Worm (Caenorhabditis elegans) whole organism, L4 larva: ENCODE results near the gene K05D4.9.
A peak's percentile ranks its signal among the peaks of the same experiment; 100 is the strongest.

Source experiments
- F44E2.7 ChIP-seq: fragments of 200-800 bp; sonication (Bioruptor generic); IDR thresholded peaks from 2 replicates; pipeline ENCODE4 v2.1.2; 2022; ENCODE audit warnings: missing genetic modification characterization, missing compliant biosample characterization
- F49E8.2 ChIP-seq: sonication (generic microtip); optimal IDR thresholded peaks from 2 replicates; lab custom pipeline; 2016; ENCODE audit warnings: missing compliant biosample characterization, mild to moderate bottlenecking, missing genetic modification characterization, borderline replicate concordance
- T20F7.1 ChIP-seq: fragments of 200-800 bp; sonication (Bioruptor generic); optimal IDR thresholded peaks from 2 replicates; lab custom pipeline; 2018; ENCODE audit warnings: mild to moderate bottlenecking, missing genetic modification characterization, missing compliant biosample characterization
- Y5F2A.4 ChIP-seq: fragments of 200-800 bp; sonication (Bioruptor generic); optimal IDR thresholded peaks from 2 replicates; lab custom pipeline; 2018; ENCODE audit warnings: mild to moderate bottlenecking, missing genetic modification characterization, missing compliant biosample characterization
- ceh-20 ChIP-seq: fragments of 200-800 bp; sonication (Bioruptor generic); IDR thresholded peaks from 2 replicates; pipeline ENCODE4 v1.3.6; 2022; ENCODE audit warnings: missing genetic modification reagents, missing genetic modification characterization, missing compliant biosample characterization
- ceh-28 ChIP-seq: fragments of 150-350 bp; optimal IDR thresholded peaks from 2 replicates; lab custom pipeline; 2014; ENCODE audit warnings: missing biosample characterization, missing genetic modification reagents, missing genetic modification characterization
- daf-16 ChIP-seq, 3 experiments: sonication (generic microtip); optimal IDR thresholded peaks; 2 replicates each; lab custom pipeline; 2016 to 2017; ENCODE audit warnings: missing genetic modification characterization in 3 of 3, missing genetic modification reagents in 3 of 3, mild to moderate bottlenecking in 2 of 3, missing compliant biosample characterization in 2 of 3, missing biosample characterization in 1 of 3, moderate library complexity in 1 of 3
- daf-19 ChIP-seq: fragments of 200-800 bp; sonication (Bioruptor generic); conservative IDR thresholded peaks from 2 replicates; pipeline ENCODE4 v1.3.6; 2022; ENCODE audit warnings: missing genetic modification characterization, missing compliant biosample characterization
- dve-1 ChIP-seq: sonication (generic microtip); optimal IDR thresholded peaks from 2 replicates; lab custom pipeline; 2017; ENCODE audit warnings: antibody characterized with exemption, mild to moderate bottlenecking, missing genetic modification characterization, missing compliant biosample characterization; ENCODE audit not compliant: insufficient read depth
- egl-43 ChIP-seq: fragments of 200-800 bp; sonication (Bioruptor generic); IDR thresholded peaks from 2 replicates; pipeline ENCODE4 v1.3.6; 2022; ENCODE audit warnings: missing genetic modification reagents, missing genetic modification characterization, missing compliant biosample characterization
- lin-1 ChIP-seq: fragments of 200-800 bp; sonication (Bioruptor generic); IDR thresholded peaks from 2 replicates; pipeline ENCODE4 v1.3.6; 2022; ENCODE audit warnings: missing genetic modification reagents, missing genetic modification characterization, missing compliant biosample characterization
- lin-29 ChIP-seq: fragments of 200-800 bp; sonication (Bioruptor generic); IDR thresholded peaks from 2 replicates; pipeline ENCODE4 v1.3.6; 2022; ENCODE audit warnings: missing genetic modification reagents, missing genetic modification characterization, missing compliant biosample characterization
- lsy-2 ChIP-seq, 2 experiments: fragments of 150-350 bp in 1 of 2; sonication (generic microtip) in 1 of 2; optimal IDR thresholded peaks; 2 replicates each; lab custom pipeline; 2014 to 2017; ENCODE audit warnings: missing biosample characterization in 2 of 2, missing genetic modification characterization in 2 of 2
- mep-1 ChIP-seq: fragments of 150-350 bp; sonication (generic microtip); optimal IDR thresholded peaks from 3 replicates; lab custom pipeline; 2014; ENCODE audit warnings: missing biosample characterization, missing genetic modification characterization
- mes-2 ChIP-seq: sonication (generic microtip); optimal IDR thresholded peaks from 2 replicates; lab custom pipeline; 2016; ENCODE audit warnings: missing genotype, mild to moderate bottlenecking, missing genetic modification characterization, missing compliant biosample characterization; ENCODE audit not compliant: poor library complexity, severe bottlenecking
- nhr-28 ChIP-seq: fragments of 150-350 bp; optimal IDR thresholded peaks from 2 replicates; lab custom pipeline; 2014; ENCODE audit warnings: missing biosample characterization, missing genetic modification characterization
- nhr-42 ChIP-seq: fragments of 200-800 bp; sonication (Bioruptor generic); IDR thresholded peaks from 2 replicates; pipeline ENCODE4 v1.3.6; 2022; ENCODE audit warnings: missing genetic modification characterization, missing compliant biosample characterization
- nhr-6 ChIP-seq: fragments of 150-350 bp; optimal IDR thresholded peaks from 2 replicates; lab custom pipeline; 2014; ENCODE audit warnings: missing biosample characterization, missing genetic modification characterization
- nhr-77 ChIP-seq: fragments of 150-350 bp; optimal IDR thresholded peaks from 2 replicates; lab custom pipeline; 2014; ENCODE audit warnings: missing biosample characterization, missing genetic modification characterization
- pqm-1 ChIP-seq: sonication (generic microtip); optimal IDR thresholded peaks from 2 replicates; lab custom pipeline; 2017; ENCODE audit warnings: missing biosample characterization, missing genetic modification characterization
- rbr-2 ChIP-seq: sonication (generic microtip); optimal IDR thresholded peaks from 2 replicates; lab custom pipeline; 2016; ENCODE audit warnings: missing genotype, missing genetic modification characterization, missing compliant biosample characterization
- unc-130 ChIP-seq: sonication (generic microtip); optimal IDR thresholded peaks from 2 replicates; lab custom pipeline; 2016; ENCODE audit warnings: missing genetic modification reagents, missing genetic modification characterization, missing compliant biosample characterization
- unc-62 ChIP-seq, 3 experiments: fragments of 150-350 bp in 1 of 3; sonication (generic microtip); optimal IDR thresholded peaks in 2 of 3; peaks in 1 of 3; 1 replicate in 1 of 3; 2 replicates in 2 of 3; lab custom pipeline; 2014 to 2017; ENCODE audit warnings: missing biosample characterization in 3 of 3, missing genetic modification characterization in 3 of 3, missing genetic modification reagents in 3 of 3, missing genotype in 1 of 3
- zip-2 ChIP-seq: fragments of 150-350 bp; optimal IDR thresholded peaks from 2 replicates; lab custom pipeline; 2014; ENCODE audit warnings: missing biosample characterization, missing genetic modification characterization
- ztf-11 ChIP-seq: fragments of 150-350 bp; optimal IDR thresholded peaks from 2 replicates; lab custom pipeline; 2014; ENCODE audit warnings: missing biosample characterization, missing genetic modification characterization

The K05D4.9 gene

DNA sequence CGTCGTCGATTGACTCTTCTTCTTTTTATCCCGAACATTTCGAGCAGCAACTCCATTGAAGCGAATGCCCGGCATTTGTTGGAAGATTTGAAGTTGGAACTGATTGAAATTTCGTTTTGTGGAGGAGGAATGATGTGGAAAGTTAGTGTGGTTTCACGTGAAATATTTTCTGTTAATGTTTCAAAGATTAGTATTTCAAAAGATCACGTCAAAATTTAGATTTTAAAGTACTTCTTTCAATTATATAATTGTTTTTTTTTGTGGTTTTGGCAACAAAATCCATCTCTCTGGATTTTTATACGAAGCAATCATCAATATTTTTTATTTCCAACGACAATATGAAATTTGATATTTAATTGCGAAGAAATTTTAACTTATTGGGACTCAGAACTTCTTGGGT, 34.6 kb downstream of the K05D4.9 start, which contains the start of gene F44G3.7:
F44G3.7 (minus strand) TSS at position 101 of the 400 bp plus-strand sequence.
- TF ChIP-seq daf-16 (GFP tag; optimal IDR thresholded peaks at IDR 0.05; lab: Kevin White, UChicago) (no peak), daf-16 (tag; optimal IDR thresholded peaks at IDR 0.05; lab: Kevin White, UChicago) (no peak), ztf-11 (tag; lab: Kevin White, UChicago) (no peak), ceh-20 (GFP tag; lab: Robert Waterston, UW) (no peak), lin-29 (GFP tag; lab: Robert Waterston, UW) (no peak), nhr-6 (tag; lab: Kevin White, UChicago) (no peak), F44E2.7 (GFP tag; lab: Robert Waterston, UW) (no peak), nhr-42 (no peak), unc-130 (GFP tag; lab: Kevin White, UChicago) (no peak), T20F7.1 (GFP tag; lab: Kevin White, UChicago) (no peak), nhr-77 (tag; lab: Kevin White, UChicago) (no peak), zip-2 (tag; lab: Kevin White, UChicago) (no peak), rbr-2 (tag; lab: Kevin White, UChicago) (no peak), pqm-1 (tag; lab: Kevin White, UChicago) (no peak), mes-2 (tag; lab: Kevin White, UChicago) (no peak), lin-1 (no peak), daf-19 (no peak), F49E8.2 (tag; lab: Kevin White, UChicago) (no peak)

DNA sequence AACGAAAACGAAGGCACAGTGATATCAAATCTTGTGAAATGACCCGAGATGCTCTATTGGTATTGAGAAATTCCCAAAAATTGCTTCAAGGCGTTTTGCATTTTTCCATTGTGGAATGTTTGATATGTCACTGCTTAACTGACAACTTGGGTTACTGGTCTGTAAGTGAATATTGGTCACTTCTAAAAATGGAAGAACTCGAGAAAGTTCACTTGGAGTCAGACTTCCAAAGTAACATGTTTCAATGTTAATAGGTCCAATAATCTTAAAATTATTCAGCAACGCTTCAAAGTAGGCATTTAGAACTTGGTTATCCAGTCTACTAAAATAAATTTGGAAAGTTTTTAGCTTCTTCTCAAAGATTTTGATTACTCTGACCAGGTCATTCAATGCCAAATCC, 38.9 kb downstream of the K05D4.9 start, which contains the start of gene fbxa-144:
fbxa-144 (minus strand) TSS at position 101 of the 400 bp plus-strand sequence.
- TF ChIP-seq F49E8.2 (tag; lab: Kevin White, UChicago) = no peak
- no peak for TF ChIP-seq lsy-2 (tag; optimal IDR thresholded peaks at IDR 0.05; lab: Kevin White, UChicago)

DNA sequence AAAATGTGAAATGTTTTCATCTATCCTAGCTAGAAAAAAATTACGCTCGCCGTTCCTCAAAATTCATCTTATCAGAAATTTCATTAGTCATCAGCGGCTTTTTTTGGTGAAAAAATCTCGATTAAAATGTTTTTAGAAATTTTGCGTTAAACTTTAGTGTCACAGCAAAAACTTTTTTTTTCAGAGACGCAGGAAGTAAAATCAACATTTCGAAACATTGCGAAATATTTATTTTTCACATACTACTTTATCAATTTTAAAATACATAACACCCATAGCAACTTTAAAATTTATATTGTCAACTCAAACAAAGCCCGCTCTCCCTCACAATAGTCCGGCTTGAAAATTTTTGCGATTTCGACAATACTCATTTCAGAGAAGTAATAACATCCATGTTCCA, 39.4 kb downstream of the K05D4.9 start:
- TF ChIP-seq unc-62 (GFP tag; optimal IDR thresholded peaks at IDR 0.05 in 1 of 2; lab: Kevin White, UChicago) (peak in 1 of 2 experiments; percentile 7), unc-62 (tag; optimal IDR thresholded peaks at IDR 0.05; lab: Kevin White, UChicago) (no peak), ceh-28 (tag; lab: Kevin White, UChicago) (no peak)
- TF ChIP-seq, all 104 proteins: peak for 1

DNA sequence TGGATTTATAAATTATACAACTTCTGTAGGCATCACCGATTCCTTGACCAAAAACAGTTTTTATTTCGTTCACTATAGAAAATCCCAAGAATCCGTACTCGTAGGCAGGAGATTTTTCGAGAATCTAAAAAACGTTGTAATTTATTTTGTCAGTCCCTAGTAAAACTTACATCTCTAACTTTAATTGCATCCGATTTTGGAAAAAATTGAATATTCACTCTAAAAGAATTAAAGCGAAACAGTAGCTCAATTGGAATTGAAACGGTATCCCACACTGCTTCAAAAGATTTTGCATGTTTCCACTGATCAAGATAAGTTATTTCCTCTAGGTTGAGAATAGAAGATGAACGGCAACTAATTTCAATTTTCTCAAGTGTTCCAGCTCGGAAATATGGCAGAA, 40.4 kb downstream of the K05D4.9 start, which contains the start of gene fbxa-142:
fbxa-142 (minus strand) TSS at position 101 of the 400 bp plus-strand sequence.
- TF ChIP-seq unc-62 (GFP tag; optimal IDR thresholded peaks at IDR 0.05 in 1 of 2; lab: Kevin White, UChicago) = peak in 1 of 2 experiments; percentile 27
- TF ChIP-seq unc-62 (tag; optimal IDR thresholded peaks at IDR 0.05; lab: Kevin White, UChicago) = no peak
- TF ChIP-seq rbr-2 (tag; lab: Kevin White, UChicago) = no peak

DNA sequence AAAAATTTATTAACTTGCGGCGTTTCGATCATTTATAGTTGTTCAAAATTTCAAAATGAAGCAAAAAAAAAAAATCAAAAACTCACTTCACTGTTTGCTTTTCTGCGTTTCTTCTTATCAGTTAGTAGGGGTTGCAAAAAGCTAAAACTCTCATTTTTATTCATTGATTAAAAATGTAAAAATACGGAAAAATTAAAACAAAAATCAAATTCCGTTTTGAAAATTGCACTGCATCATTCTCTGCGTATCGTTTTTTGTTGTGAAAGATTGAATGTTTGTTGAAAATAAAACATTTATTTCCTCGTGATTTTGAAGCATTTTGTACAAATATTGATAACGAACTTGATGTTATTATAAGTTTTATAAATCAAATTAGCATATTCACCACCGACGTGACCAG, 42.5 kb downstream of the K05D4.9 start:
- TF ChIP-seq ceh-20 (GFP tag; lab: Robert Waterston, UW) = no peak
- TF ChIP-seq dve-1 (tag; lab: Kevin White, UChicago) = peak; percentile 38
- TF ChIP-seq egl-43 (GFP tag; lab: Robert Waterston, UW) = no peak
- TF ChIP-seq daf-16 (GFP tag; optimal IDR thresholded peaks at IDR 0.05; lab: Kevin White, UChicago) = no peak
- TF ChIP-seq daf-16 (tag; optimal IDR thresholded peaks at IDR 0.05; lab: Kevin White, UChicago) = peak; percentile 38
- no peak for TF ChIP-seq Y5F2A.4
- peak; percentile 78 for TF ChIP-seq pqm-1 (tag; lab: Kevin White, UChicago)

DNA sequence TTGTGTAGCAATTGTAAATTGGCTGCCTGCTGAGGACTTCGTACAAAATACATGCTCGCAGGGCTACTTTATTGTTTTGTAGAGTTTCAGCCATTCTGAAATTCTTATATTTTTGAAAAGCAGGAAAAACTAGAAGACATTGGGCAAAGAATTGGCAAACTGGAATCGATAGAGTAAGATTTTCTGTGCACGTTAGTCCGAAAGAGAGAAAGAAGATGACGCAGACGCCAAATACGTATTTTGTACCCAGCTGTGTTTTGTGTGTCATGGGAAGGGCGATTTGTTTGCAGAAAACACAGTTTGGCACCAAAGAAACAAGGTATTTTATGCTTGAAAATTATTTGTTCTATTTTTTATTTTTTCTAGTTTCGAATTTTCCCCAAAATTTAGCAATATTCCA, 44.2 kb downstream of the K05D4.9 start, which contains the start of gene fbxa-143:
fbxa-143 (minus strand) TSS at position 101 of the 400 bp plus-strand sequence.
- peak; percentile 48 for TF ChIP-seq nhr-28
- no peak for TF ChIP-seq zip-2 (tag; lab: Kevin White, UChicago)
- TF ChIP-seq, all 104 proteins: peak for 1

DNA sequence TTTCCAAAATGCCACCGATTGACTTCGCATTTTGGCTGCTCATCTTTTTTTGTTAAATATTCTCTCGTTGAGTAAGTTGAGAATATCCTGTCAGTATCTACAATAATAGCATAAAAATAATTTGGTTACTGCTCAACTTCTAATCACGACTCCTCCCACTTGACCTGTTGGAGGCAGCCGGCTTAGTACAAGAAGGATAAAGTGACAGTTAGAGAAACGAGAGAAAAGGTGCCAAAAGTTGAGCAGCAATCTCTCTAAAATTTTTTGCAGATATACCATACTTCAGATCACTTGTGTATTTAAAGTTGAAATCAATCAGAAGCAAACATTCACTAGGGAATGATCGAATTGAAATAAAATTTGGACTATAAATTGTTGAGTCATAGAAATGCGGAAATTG, 46.9 kb downstream of the K05D4.9 start, which contains the start of gene nhr-111:
nhr-111 (minus strand) TSS at position 101 of the 400 bp plus-strand sequence.
- TF ChIP-seq nhr-42 (no peak), Y5F2A.4 (no peak), mep-1 (no peak)
